Worm (Caenorhabditis elegans): Measurements from ENCODE around the gene F07F6.4.

The F07F6.4 gene

ce11 chrII:5423832-5424231 lies 5.5 kb downstream of the F07F6.4 start, which contains the start of gene F07F6.7 (continued):
- TF ChIP-seq sptf-2 (GFP tag; optimal IDR thresholded peaks at IDR 0.05) (no peak), F57A8.1 (GFP tag; optimal IDR thresholded peaks at IDR 0.05) (no peak), F22D6.2 (tag; optimal IDR thresholded peaks at IDR 0.05) (no peak), zfh-2 (GFP tag; conservative IDR thresholded peaks at IDR 0.05) (no peak), madf-10 (tag; optimal IDR thresholded peaks at IDR 0.05) (no peak), madf-8 (GFP tag; conservative IDR thresholded peaks at IDR 0.05) (peak; percentile 49), fkh-3 (tag; optimal IDR thresholded peaks at IDR 0.05) (no peak), T26A5.8 (tag; optimal IDR thresholded peaks at IDR 0.05) (no peak), nhr-179 (tag; optimal IDR thresholded peaks at IDR 0.05) (no peak), pha-4 (tag; optimal IDR thresholded peaks at IDR 0.05) (no peak), ceh-100 (GFP tag; IDR thresholded peaks at IDR 0.05) (no peak), F10E7.11 (tag; optimal IDR thresholded peaks at IDR 0.05) (no peak), tbp1 (GFP tag; optimal IDR thresholded peaks at IDR 0.05) (no peak), efl-1 (GFP tag; optimal IDR thresholded peaks at IDR 0.05) (no peak), egrh-3 (GFP tag; IDR thresholded peaks at IDR 0.05) (no peak), Y67H2A.10 (GFP tag; conservative IDR thresholded peaks at IDR 0.05) (no peak), sea-2 (GFP tag; IDR thresholded peaks at IDR 0.05) (no peak), lsl-1 (GFP tag; optimal IDR thresholded peaks at IDR 0.05) (peak; percentile 93), nhr-120 (GFP tag; IDR thresholded peaks at IDR 0.05) (no peak), nfya-1 (tag; optimal IDR thresholded peaks at IDR 0.05; ENCODE audit: borderline replicate concordance, insufficient read depth) (no peak), ceh-79 (tag; optimal IDR thresholded peaks at IDR 0.05) (no peak), nfya-2 (GFP tag; IDR thresholded peaks at IDR 0.05) (no peak), mxl-1 (tag; optimal IDR thresholded peaks at IDR 0.05) (no peak), F52B5.7 (tag; optimal IDR thresholded peaks at IDR 0.05) (no peak), dox-1 (GFP tag; IDR thresholded peaks at IDR 0.05) (no peak), dpff-1 (tag; optimal IDR thresholded peaks at IDR 0.05) (no peak), T07F8.4 (tag; optimal IDR thresholded peaks at IDR 0.05) (no peak), cebp-1 (GFP tag; IDR thresholded peaks at IDR 0.05) (no peak), cebp-1 (tag; optimal IDR thresholded peaks at IDR 0.05) (no peak), C06A6.2 (GFP tag; conservative IDR thresholded peaks at IDR 0.05) (no peak), egl-44 (GFP tag; IDR thresholded peaks at IDR 0.05) (no peak), F33H1.4 (GFP tag; IDR thresholded peaks at IDR 0.05) (peak; percentile 76)

- TF ChIP-seq B0336.3 (GFP tag; IDR thresholded peaks at IDR 0.05) (0 out of 2 replicates have a peak, but pooled peaks have one; percentile 25), dpl-1 (GFP tag; optimal IDR thresholded peaks at IDR 0.05) (peak; percentile 83), him-1 (tag; optimal IDR thresholded peaks at IDR 0.05) (peak; percentile 69), F52B5.7 (tag; optimal IDR thresholded peaks at IDR 0.05) (no peak), hsf-1 (GFP tag; IDR thresholded peaks at IDR 0.05) (0 out of 2 replicates have a peak, but pooled peaks have one; percentile 35), ceh-91 (GFP tag; IDR thresholded peaks at IDR 0.05) (peak; percentile 90), B0019.2 (GFP tag; conservative IDR thresholded peaks at IDR 0.05) (0 out of 2 replicates have a peak, but pooled peaks have one; percentile 59), sptf-2 (GFP tag; optimal IDR thresholded peaks at IDR 0.05) (no peak), mcd-1 (GFP tag; IDR thresholded peaks at IDR 0.05) (peak; percentile 87), snpc-3.4 (tag; optimal IDR thresholded peaks at IDR 0.05) (peak; percentile 78), ets-4 (GFP tag; optimal IDR thresholded peaks at IDR 0.05) (no peak), somi-1 (GFP tag; optimal IDR thresholded peaks at IDR 0.05) (no peak), madf-8 (GFP tag; conservative IDR thresholded peaks at IDR 0.05) (peak; percentile 99), rpc-1 (optimal IDR thresholded peaks at IDR 0.05) (no peak), rpc-1 (tag; optimal IDR thresholded peaks at IDR 0.05) (no peak), tlf-1 (GFP tag; optimal IDR thresholded peaks at IDR 0.05) (peak; percentile 39), ceh-100 (GFP tag; IDR thresholded peaks at IDR 0.05) (peak; percentile 26; the same call in 1 of the 2 replicates), pbrm-1 (GFP tag; IDR thresholded peaks at IDR 0.05) (0 out of 2 replicates have a peak, but pooled peaks have one; percentile 12), lin-54 (GFP tag; optimal IDR thresholded peaks at IDR 0.05) (peak; percentile 55), lsl-1 (GFP tag; optimal IDR thresholded peaks at IDR 0.05) (peak; percentile 96), D2030.7 (GFP tag; IDR thresholded peaks at IDR 0.05) (peak; percentile 87), efl-1 (GFP tag; optimal IDR thresholded peaks at IDR 0.05) (peak; percentile 95), dox-1 (GFP tag; IDR thresholded peaks at IDR 0.05) (peak; percentile 63), ZK185.1 (tag; optimal IDR thresholded peaks at IDR 0.05; ENCODE audit: poor library complexity, severe bottlenecking) (no peak)
These were observed 8.3 kb downstream of the F07F6.4 start, which contains the start of gene tofu-6 for ce11 chrII:5420947-5421614. Gene tofu-6 (plus strand): TSS chrII:5421248.
